Fruit fly (Drosophila melanogaster) whole organism, prepupa: ENCODE measurements around the gene PIG-F.

Source experiments
- Blimp-1 ChIP-seq: fragments of 200-800 bp; sonication (Bioruptor generic); optimal IDR thresholded peaks from 3 replicates; lab custom pipeline; 2017; ENCODE audit warnings: missing biosample characterization, missing genetic modification characterization, mild to moderate bottlenecking, moderate library complexity, missing genetic modification reagents
- CG10631 ChIP-seq: fragments of 200-800 bp; sonication (Bioruptor generic); optimal IDR thresholded peaks from 2 replicates; lab custom pipeline; 2016; ENCODE audit warnings: missing biosample characterization, missing genetic modification characterization
- CG11294 ChIP-seq: fragments of 200-800 bp; sonication (Bioruptor generic); IDR thresholded peaks from 2 replicates; pipeline ENCODE4 v1.3.6; 2022; ENCODE audit warnings: missing biosample characterization, missing genetic modification characterization
- CG11902 ChIP-seq: fragments of 200-800 bp; sonication (Bioruptor generic); optimal IDR thresholded peaks from 3 replicates; lab custom pipeline; 2016; ENCODE audit warnings: missing biosample characterization, missing genetic modification characterization
- CG15336 ChIP-seq: fragments of 200-800 bp; sonication (Bioruptor generic); IDR thresholded peaks from 2 replicates; pipeline ENCODE4 v1.3.6; 2022; ENCODE audit warnings: missing biosample characterization, missing genetic modification characterization
- CG1621 ChIP-seq: fragments of 200-800 bp; sonication (Bioruptor generic); optimal IDR thresholded peaks from 3 replicates; lab custom pipeline; 2018; ENCODE audit warnings: missing biosample characterization, mild to moderate bottlenecking, missing genetic modification characterization
- CG3032 ChIP-seq: fragments of 200-800 bp; optimal IDR thresholded peaks from 2 replicates; lab custom pipeline; 2019; ENCODE audit warnings: missing biosample characterization, mild to moderate bottlenecking, missing genetic modification characterization, moderate library complexity
- CG32006 ChIP-seq: fragments of 200-800 bp; sonication (Bioruptor generic); optimal IDR thresholded peaks from 3 replicates; lab custom pipeline; 2017; ENCODE audit warnings: missing biosample characterization, mild to moderate bottlenecking, missing genetic modification characterization
- CG34406 ChIP-seq: fragments of 200-800 bp; sonication (Bioruptor generic); optimal IDR thresholded peaks from 3 replicates; lab custom pipeline; 2016; ENCODE audit warnings: missing biosample characterization, missing genetic modification characterization
- CG3919 ChIP-seq: fragments of 200-800 bp; sonication (Bioruptor generic); optimal IDR thresholded peaks from 3 replicates; lab custom pipeline; 2016; ENCODE audit warnings: missing biosample characterization, missing genetic modification characterization
- CG4318 ChIP-seq: fragments of 200-800 bp; sonication (Bioruptor generic); optimal IDR thresholded peaks from 3 replicates; lab custom pipeline; 2017; ENCODE audit warnings: missing biosample characterization, mild to moderate bottlenecking, missing genetic modification characterization
- CG6163 ChIP-seq: fragments of 200-800 bp; sonication (Bioruptor generic); IDR thresholded peaks from 3 replicates; pipeline ENCODE4 v1.3.6; 2022; ENCODE audit warnings: missing biosample characterization, missing genetic modification characterization
- CG6276 ChIP-seq: fragments of 200-800 bp; sonication (Bioruptor generic); optimal IDR thresholded peaks from 2 replicates; lab custom pipeline; 2017; ENCODE audit warnings: missing biosample characterization, mild to moderate bottlenecking, missing genetic modification characterization
- CG6792 ChIP-seq: fragments of 200-800 bp; sonication (Bioruptor generic); optimal IDR thresholded peaks from 3 replicates; lab custom pipeline; 2016; ENCODE audit warnings: missing biosample characterization, missing genetic modification characterization
- CG6808 ChIP-seq: fragments of 200-800 bp; sonication (Bioruptor generic); optimal IDR thresholded peaks from 3 replicates; lab custom pipeline; 2017; ENCODE audit warnings: missing biosample characterization, missing genetic modification characterization, mild to moderate bottlenecking, moderate library complexity, missing genetic modification reagents
- CG6854 ChIP-seq: fragments of 200-800 bp; sonication (Bioruptor generic); optimal IDR thresholded peaks from 2 replicates; lab custom pipeline; 2017; ENCODE audit warnings: missing biosample characterization, mild to moderate bottlenecking, missing genetic modification characterization
- CG9139 ChIP-seq: fragments of 200-800 bp; sonication (Bioruptor generic); optimal IDR thresholded peaks from 3 replicates; lab custom pipeline; 2017; ENCODE audit warnings: missing biosample characterization, mild to moderate bottlenecking, missing genetic modification characterization
- Eip93F ChIP-seq: fragments of 200-800 bp; sonication (Bioruptor generic); optimal IDR thresholded peaks from 2 replicates; lab custom pipeline; 2016; ENCODE audit warnings: missing biosample characterization, mild to moderate bottlenecking, missing genetic modification characterization
- Ets21C ChIP-seq: fragments of 200-800 bp; sonication (Bioruptor generic); optimal IDR thresholded peaks from 3 replicates; lab custom pipeline; 2016; ENCODE audit warnings: missing biosample characterization, missing genetic modification characterization
- Ets96B ChIP-seq: fragments of 200-800 bp; optimal IDR thresholded peaks from 2 replicates; lab custom pipeline; 2019; ENCODE audit warnings: missing biosample characterization, mild to moderate bottlenecking, missing genetic modification characterization, moderate library complexity
- Gug ChIP-seq: fragments of 200-800 bp; sonication (Bioruptor generic); IDR thresholded peaks from 2 replicates; pipeline ENCODE4 v1.3.6; 2022; ENCODE audit warnings: missing biosample characterization, missing genetic modification characterization
- Hr39 ChIP-seq: fragments of 200-800 bp; sonication (Bioruptor generic); optimal IDR thresholded peaks from 2 replicates; lab custom pipeline; 2016; ENCODE audit warnings: missing biosample characterization, missing genetic modification characterization
- Lpt ChIP-seq: fragments of 200-800 bp; sonication (Bioruptor generic); optimal IDR thresholded peaks from 3 replicates; lab custom pipeline; 2016; ENCODE audit warnings: missing biosample characterization, missing genetic modification characterization
- Met ChIP-seq: fragments of 200-800 bp; sonication (Bioruptor generic); optimal IDR thresholded peaks from 3 replicates; lab custom pipeline; 2016; ENCODE audit warnings: missing biosample characterization, missing genetic modification characterization
- Sox15 ChIP-seq: fragments of 200-800 bp; sonication (Bioruptor generic); optimal IDR thresholded peaks from 3 replicates; lab custom pipeline; 2016; ENCODE audit warnings: missing biosample characterization, missing genetic modification characterization
- achi ChIP-seq: fragments of 200-800 bp; sonication (Bioruptor generic); optimal IDR thresholded peaks from 3 replicates; lab custom pipeline; 2016; ENCODE audit warnings: missing biosample characterization, missing genetic modification characterization
- cyc ChIP-seq: fragments of 200-800 bp; sonication (Bioruptor generic); optimal IDR thresholded peaks from 3 replicates; lab custom pipeline; 2016; ENCODE audit warnings: missing biosample characterization, missing genetic modification characterization
- dsx ChIP-seq: fragments of 200-800 bp; optimal IDR thresholded peaks from 3 replicates; lab custom pipeline; 2019; ENCODE audit warnings: missing biosample characterization, mild to moderate bottlenecking, missing genetic modification characterization, moderate library complexity; ENCODE audit not compliant: poor library complexity, severe bottlenecking
- eg ChIP-seq: fragments of 200-800 bp; sonication (Bioruptor generic); IDR thresholded peaks from 3 replicates; pipeline ENCODE4 v1.3.6; 2022; ENCODE audit warnings: missing biosample characterization, missing genetic modification characterization
- esn ChIP-seq: fragments of 200-800 bp; sonication (Bioruptor generic); optimal IDR thresholded peaks from 2 replicates; lab custom pipeline; 2016; ENCODE audit warnings: missing biosample characterization, mild to moderate bottlenecking, missing genetic modification characterization, moderate library complexity
- fd85E ChIP-seq: fragments of 200-800 bp; sonication (Bioruptor generic); optimal IDR thresholded peaks from 3 replicates; lab custom pipeline; 2016; ENCODE audit warnings: missing biosample characterization, missing genetic modification characterization
- net ChIP-seq: fragments of 200-800 bp; sonication (Bioruptor generic); optimal IDR thresholded peaks from 3 replicates; lab custom pipeline; 2016; ENCODE audit warnings: missing biosample characterization, missing genetic modification characterization
- pdm3 ChIP-seq: fragments of 200-800 bp; sonication (Bioruptor generic); optimal IDR thresholded peaks from 3 replicates; lab custom pipeline; 2016; ENCODE audit warnings: missing biosample characterization, missing genetic modification characterization
- svp ChIP-seq: fragments of 200-800 bp; sonication (Bioruptor generic); peaks from one replicate; lab custom pipeline; 2016; ENCODE audit warnings: missing biosample characterization, missing genetic modification characterization
- topi ChIP-seq: fragments of 200-800 bp; sonication (Bioruptor generic); optimal IDR thresholded peaks from 3 replicates; lab custom pipeline; 2016; ENCODE audit warnings: missing biosample characterization, missing genetic modification characterization
- vri ChIP-seq: fragments of 200-800 bp; sonication (Bioruptor generic); optimal IDR thresholded peaks from 3 replicates; lab custom pipeline; 2016; ENCODE audit warnings: missing biosample characterization, mild to moderate bottlenecking, missing genetic modification characterization

The PIG-F gene

dm6 chr3L:19636821-19637460 lies 24.7 kb downstream of the PIG-F start (continued):
- TF ChIP-seq Gug (GFP tag; lab: Robert Waterston, UW) (no peak), Lpt (no peak), Blimp-1 (GFP tag; lab: Kevin White, UChicago) (no peak), CG6276 (no peak), topi (GFP tag; lab: Kevin White, UChicago) (no peak), CG11902 (GFP tag; lab: Kevin White, UChicago) (no peak), CG3032 (tag; lab: Kevin White, UChicago) (peak; percentile 38), CG6792 (GFP tag; lab: Kevin White, UChicago) (no peak), cyc (GFP tag; lab: Kevin White, UChicago) (peak; percentile 8), CG6163 (no peak), vri (GFP tag; lab: Kevin White, UChicago) (no peak), CG9139 (GFP tag; lab: Kevin White, UChicago) (no peak), Ets21C (GFP tag; lab: Kevin White, UChicago) (no peak), Hr39 (GFP tag; lab: Kevin White, UChicago) (no peak), svp (GFP tag; lab: Kevin White, UChicago) (no peak), CG11294 (GFP tag; lab: Robert Waterston, UW) (no peak), CG15336 (GFP tag; lab: Robert Waterston, UW) (peak; percentile 37; the same call in 1 of the 2 replicates), CG4318 (GFP tag; lab: Kevin White, UChicago) (no peak), CG32006 (GFP tag; lab: Kevin White, UChicago) (no peak), CG3919 (GFP tag; lab: Kevin White, UChicago) (no peak), CG6808 (GFP tag; lab: Kevin White, UChicago) (peak; percentile 17), Sox15 (GFP tag; lab: Kevin White, UChicago) (no peak), CG10631 (GFP tag; lab: Kevin White, UChicago) (peak; percentile 33), net (GFP tag; lab: Kevin White, UChicago) (no peak), CG34406 (GFP tag; lab: Kevin White, UChicago) (no peak), Met (GFP tag; lab: Kevin White, UChicago) (peak; percentile 47), achi (GFP tag; lab: Kevin White, UChicago) (no peak), fd85E (no peak), Eip93F (GFP tag; lab: Kevin White, UChicago) (no peak), Ets96B (tag; lab: Kevin White, UChicago) (peak; percentile 2)
- TF ChIP-seq, all 60 proteins: peak for 19

dm6 chr3L:19642448-19643020 lies 30.3 kb downstream of the PIG-F start, which contains the start of gene Rnf146:
Gene Rnf146 (minus strand): TSS chr3L:19642816.
- no peak for TF ChIP-seq Gug (GFP tag; lab: Robert Waterston, UW)
- peak; percentile 29; the same call in 1 of the 2 replicates for TF ChIP-seq CG15336 (GFP tag; lab: Robert Waterston, UW)
- no peak for TF ChIP-seq CG1621
- no peak for TF ChIP-seq svp (GFP tag; lab: Kevin White, UChicago)
- no peak for TF ChIP-seq CG10631 (GFP tag; lab: Kevin White, UChicago)
- TF ChIP-seq vri (GFP tag; lab: Kevin White, UChicago): no peak
- TF ChIP-seq CG6163: no peak
- no peak for TF ChIP-seq Ets96B (tag; lab: Kevin White, UChicago)
- TF ChIP-seq CG6854 (GFP tag; lab: Kevin White, UChicago): peak; percentile 58
- peak; percentile 75 for TF ChIP-seq achi (GFP tag; lab: Kevin White, UChicago)
- no peak for TF ChIP-seq eg (GFP tag; lab: Robert Waterston, UW)
- no peak for TF ChIP-seq dsx (GFP tag; lab: Kevin White, UChicago)
- peak; percentile 19 for TF ChIP-seq esn (GFP tag; lab: Kevin White, UChicago)
- TF ChIP-seq CG11902 (GFP tag; lab: Kevin White, UChicago): no peak
- no peak for TF ChIP-seq pdm3 (GFP tag; lab: Kevin White, UChicago)
